Fruit fly (Drosophila melanogaster) whole organism, embryonic: ENCODE results near the gene CG6791.

Experiments
- Ada2b ChIP-seq: fragments of 200-800 bp; sonication (Bioruptor generic); IDR thresholded peaks from 2 replicates; pipeline ENCODE4 v1.3.6; 2022; ENCODE audit warnings: missing biosample characterization, missing genetic modification characterization
- Bdp1 ChIP-seq: fragments of 200-800 bp; sonication (Bioruptor generic); optimal IDR thresholded peaks from 3 replicates; lab custom pipeline; 2016; ENCODE audit warnings: missing biosample characterization, missing genetic modification characterization
- CG10543 ChIP-seq: fragments of 200-800 bp; sonication (Bioruptor generic); optimal IDR thresholded peaks from 3 replicates; lab custom pipeline; 2017; ENCODE audit warnings: missing biosample characterization, mild to moderate bottlenecking, missing genetic modification characterization, moderate library complexity
- CG12659 ChIP-seq: fragments of 200-800 bp; sonication (Bioruptor generic); optimal IDR thresholded peaks from 3 replicates; lab custom pipeline; 2017; ENCODE audit warnings: mild to moderate bottlenecking, missing biosample characterization, missing genetic modification reagents, missing genetic modification characterization
- CG14014 ChIP-seq: fragments of 200-800 bp; sonication (Bioruptor generic); IDR thresholded peaks from 2 replicates; pipeline ENCODE4 v1.3.6; 2022; ENCODE audit warnings: missing biosample characterization, missing genetic modification characterization
- CG1529 ChIP-seq: fragments of 200-800 bp; sonication (Bioruptor generic); optimal IDR thresholded peaks from 3 replicates; lab custom pipeline; 2018; ENCODE audit warnings: missing biosample characterization, missing genetic modification characterization
- CG15514 ChIP-seq: fragments of 200-800 bp; sonication (Bioruptor generic); optimal IDR thresholded peaks from 3 replicates; lab custom pipeline; 2017; ENCODE audit warnings: missing biosample characterization, missing genetic modification characterization, mild to moderate bottlenecking, moderate library complexity, missing genetic modification reagents
- CG1647 ChIP-seq: fragments of 200-800 bp; sonication (Bioruptor generic); optimal IDR thresholded peaks from 3 replicates; lab custom pipeline; 2016; ENCODE audit warnings: missing biosample characterization, missing genetic modification characterization
- CG18262 ChIP-seq: fragments of 200-800 bp; optimal IDR thresholded peaks from 3 replicates; lab custom pipeline; 2019; ENCODE audit warnings: missing biosample characterization, mild to moderate bottlenecking, missing genetic modification characterization, moderate library complexity
- CG2129 ChIP-seq: fragments of 200-800 bp; sonication (Bioruptor generic); IDR thresholded peaks from 2 replicates; pipeline ENCODE4 v1.3.6; 2022; ENCODE audit warnings: missing biosample characterization, missing genetic modification characterization; ENCODE audit not compliant: partially characterized antibody
- CG31224 ChIP-seq: fragments of 200-800 bp; sonication (Bioruptor generic); IDR thresholded peaks from 2 replicates; pipeline ENCODE4 v1.3.6; 2022; ENCODE audit warnings: missing biosample characterization, missing genetic modification characterization
- CG34422 ChIP-seq: fragments of 200-800 bp; sonication (Bioruptor generic); IDR thresholded peaks from 3 replicates; pipeline ENCODE4 v1.3.6; 2022; ENCODE audit warnings: missing biosample characterization, missing genetic modification characterization
- CG4707 ChIP-seq: fragments of 200-800 bp; sonication (Bioruptor generic); optimal IDR thresholded peaks from 2 replicates; lab custom pipeline; 2018; ENCODE audit warnings: missing biosample characterization, mild to moderate bottlenecking, missing genetic modification characterization, moderate library complexity
- CG4730 ChIP-seq: fragments of 200-800 bp; sonication (Bioruptor generic); IDR thresholded peaks from 2 replicates; pipeline ENCODE4 v1.3.6; 2022; ENCODE audit warnings: missing biosample characterization, missing genetic modification characterization
- CG6175 ChIP-seq: fragments of 200-800 bp; sonication (Bioruptor generic); IDR thresholded peaks from 3 replicates; pipeline ENCODE4 v1.3.6; 2022; ENCODE audit warnings: missing biosample characterization, missing genetic modification characterization
- CG6689 ChIP-seq: fragments of 200-800 bp; sonication (Bioruptor generic); IDR thresholded peaks from 2 replicates; pipeline ENCODE4 v1.3.6; 2022; ENCODE audit warnings: missing biosample characterization, missing genetic modification characterization
- CG6765 ChIP-seq: fragments of 200-800 bp; sonication (Bioruptor generic); optimal IDR thresholded peaks from 3 replicates; lab custom pipeline; 2017; ENCODE audit warnings: missing biosample characterization, mild to moderate bottlenecking, missing genetic modification characterization
- CG8478 ChIP-seq: fragments of >200 bp; optimal IDR thresholded peaks from 2 replicates; lab custom pipeline; 2018
- CG8944 ChIP-seq: fragments of 200-800 bp; sonication (Bioruptor generic); optimal IDR thresholded peaks from 3 replicates; lab custom pipeline; 2016; ENCODE audit warnings: missing biosample characterization, missing genetic modification characterization
- CG9215 ChIP-seq: fragments of 200-800 bp; sonication (Bioruptor generic); IDR thresholded peaks from 2 replicates; pipeline ENCODE4 v1.3.6; 2022; ENCODE audit warnings: missing biosample characterization, missing genetic modification characterization
- D19B ChIP-seq: fragments of 200-800 bp; sonication (Bioruptor generic); optimal IDR thresholded peaks from 2 replicates; lab custom pipeline; 2017; ENCODE audit warnings: missing biosample characterization, mild to moderate bottlenecking, missing genetic modification characterization
- Fer1 ChIP-seq: fragments of 200-800 bp; sonication (Bioruptor generic); optimal IDR thresholded peaks from 2 replicates; lab custom pipeline; 2017; ENCODE audit warnings: missing biosample characterization, mild to moderate bottlenecking, missing genetic modification characterization
- HLH54F ChIP-seq: fragments of 200-800 bp; sonication (Bioruptor generic); optimal IDR thresholded peaks from 3 replicates; lab custom pipeline; 2016; ENCODE audit warnings: missing biosample characterization, missing genetic modification characterization
- Hey ChIP-seq: fragments of 200-800 bp; sonication (Bioruptor generic); optimal IDR thresholded peaks from 3 replicates; lab custom pipeline; 2018; ENCODE audit warnings: missing biosample characterization, mild to moderate bottlenecking, missing genetic modification characterization
- Hr3 ChIP-seq: fragments of 200-800 bp; sonication (Bioruptor generic); optimal IDR thresholded peaks from 3 replicates; lab custom pipeline; 2016; ENCODE audit warnings: missing biosample characterization, missing genetic modification characterization
- Hr51 ChIP-seq, 2 experiments: fragments of 200-800 bp; sonication (Bioruptor generic); optimal IDR thresholded peaks; 2 replicates in 1 of 2; 3 replicates in 1 of 2; lab custom pipeline; 2016 to 2018; ENCODE audit warnings: missing biosample characterization in 2 of 2, missing genetic modification characterization in 2 of 2, mild to moderate bottlenecking in 1 of 2, moderate library complexity in 1 of 2
- Jarid2 ChIP-seq: fragments of 200-800 bp; sonication (Bioruptor generic); optimal IDR thresholded peaks from 3 replicates; lab custom pipeline; 2017; ENCODE audit warnings: mild to moderate bottlenecking, missing biosample characterization, missing genetic modification reagents, missing genetic modification characterization
- Mad ChIP-seq: fragments of 200-800 bp; sonication (Bioruptor generic); optimal IDR thresholded peaks from 2 replicates; lab custom pipeline; 2016; ENCODE audit warnings: missing biosample characterization, missing genetic modification characterization
- bsh ChIP-seq, 2 experiments: fragments of 200-800 bp; sonication (Bioruptor generic); optimal IDR thresholded peaks; 2 replicates each; lab custom pipeline; 2017 to 2018; ENCODE audit warnings: mild to moderate bottlenecking in 2 of 2, missing biosample characterization in 2 of 2, missing genetic modification characterization in 2 of 2, moderate library complexity in 1 of 2
- btn ChIP-seq: fragments of 200-800 bp; sonication (Bioruptor generic); optimal IDR thresholded peaks from 2 replicates; lab custom pipeline; 2016; ENCODE audit warnings: missing biosample characterization, missing genetic modification characterization
- cato ChIP-seq: fragments of 200-800 bp; sonication (Bioruptor generic); optimal IDR thresholded peaks from 2 replicates; lab custom pipeline; 2016; ENCODE audit warnings: missing biosample characterization, missing genetic modification characterization, borderline replicate concordance
- cwo ChIP-seq: fragments of 200-800 bp; sonication (Bioruptor generic); optimal IDR thresholded peaks from 3 replicates; lab custom pipeline; 2017; ENCODE audit warnings: missing biosample characterization, missing genetic modification characterization, mild to moderate bottlenecking, moderate library complexity, missing genetic modification reagents
- eve ChIP-seq, 2 experiments: fragments of >200 bp; optimal IDR thresholded peaks; 2 replicates each; lab custom pipeline; 2017; ENCODE audit warnings: missing biosample characterization in 2 of 2, missing genetic modification characterization in 2 of 2
- gem ChIP-seq: fragments of 200-800 bp; sonication (Bioruptor generic); optimal IDR thresholded peaks from 2 replicates; lab custom pipeline; 2019; ENCODE audit warnings: missing biosample characterization, mild to moderate bottlenecking, missing genetic modification characterization, moderate library complexity
- grau ChIP-seq: fragments of 200-800 bp; optimal IDR thresholded peaks from 3 replicates; lab custom pipeline; 2019; ENCODE audit warnings: missing biosample characterization, mild to moderate bottlenecking, missing genetic modification characterization, moderate library complexity
- gsb-n ChIP-seq: fragments of 200-800 bp; sonication (Bioruptor generic); optimal IDR thresholded peaks from 3 replicates; lab custom pipeline; 2018; ENCODE audit warnings: missing biosample characterization, mild to moderate bottlenecking, missing genetic modification characterization
- inv ChIP-seq: fragments of 200-800 bp; sonication (Bioruptor generic); IDR thresholded peaks from 2 replicates; pipeline ENCODE4 v1.3.6; 2022; ENCODE audit warnings: missing biosample characterization, missing genetic modification characterization; ENCODE audit not compliant: partially characterized antibody
- jumu ChIP-seq: fragments of 200-800 bp; sonication (Bioruptor generic); optimal IDR thresholded peaks from 3 replicates; lab custom pipeline; 2016; ENCODE audit warnings: missing biosample characterization, missing genetic modification characterization
- kni ChIP-seq: fragments of 200-800 bp; sonication (Bioruptor generic); optimal IDR thresholded peaks from 3 replicates; lab custom pipeline; 2017; ENCODE audit warnings: mild to moderate bottlenecking, missing biosample characterization, missing genetic modification reagents, missing genetic modification characterization
- lmd ChIP-seq: fragments of 200-800 bp; sonication (Bioruptor generic); IDR thresholded peaks from 2 replicates; pipeline ENCODE4 v1.3.6; 2022; ENCODE audit warnings: missing biosample characterization, missing genetic modification characterization
- mam ChIP-seq: fragments of 200-800 bp; sonication (Bioruptor generic); optimal IDR thresholded peaks from 3 replicates; lab custom pipeline; 2016; ENCODE audit warnings: missing biosample characterization, missing genetic modification characterization
- peb ChIP-seq: fragments of 200-800 bp; sonication (Bioruptor generic); IDR thresholded peaks from 2 replicates; pipeline ENCODE4 v1.3.6; 2022; ENCODE audit warnings: missing biosample characterization, missing genetic modification characterization
- phol ChIP-seq: fragments of 200-800 bp; sonication (Bioruptor generic); optimal IDR thresholded peaks from 3 replicates; lab custom pipeline; 2018; ENCODE audit warnings: missing biosample characterization, mild to moderate bottlenecking, missing genetic modification characterization, moderate library complexity
- slbo ChIP-seq: fragments of 200-800 bp; sonication (Bioruptor generic); IDR thresholded peaks from 2 replicates; pipeline ENCODE4 v1.3.6; 2022; ENCODE audit warnings: missing biosample characterization, missing genetic modification characterization
- tgo ChIP-seq: fragments of 200-800 bp; sonication (Bioruptor generic); IDR thresholded peaks from 3 replicates; pipeline ENCODE4 v1.3.6; 2022; ENCODE audit warnings: missing biosample characterization, missing genetic modification characterization
- trh ChIP-seq: fragments of 200-800 bp; sonication (Bioruptor generic); optimal IDR thresholded peaks from 2 replicates; lab custom pipeline; 2016; ENCODE audit warnings: missing biosample characterization, missing genetic modification characterization
- tx ChIP-seq: fragments of 200-800 bp; sonication (Bioruptor generic); optimal IDR thresholded peaks from 2 replicates; lab custom pipeline; 2016; ENCODE audit warnings: missing biosample characterization, missing genetic modification characterization
- wor ChIP-seq: fragments of 200-800 bp; sonication (Bioruptor generic); IDR thresholded peaks from 2 replicates; pipeline ENCODE4 v1.3.6; 2022; ENCODE audit warnings: missing biosample characterization, missing genetic modification characterization
- z ChIP-seq: fragments of 200-800 bp; sonication (Bioruptor generic); IDR thresholded peaks from 3 replicates; pipeline ENCODE4 v1.3.6; 2022; ENCODE audit warnings: missing biosample characterization, missing genetic modification characterization

CG6791 gene

DNA sequence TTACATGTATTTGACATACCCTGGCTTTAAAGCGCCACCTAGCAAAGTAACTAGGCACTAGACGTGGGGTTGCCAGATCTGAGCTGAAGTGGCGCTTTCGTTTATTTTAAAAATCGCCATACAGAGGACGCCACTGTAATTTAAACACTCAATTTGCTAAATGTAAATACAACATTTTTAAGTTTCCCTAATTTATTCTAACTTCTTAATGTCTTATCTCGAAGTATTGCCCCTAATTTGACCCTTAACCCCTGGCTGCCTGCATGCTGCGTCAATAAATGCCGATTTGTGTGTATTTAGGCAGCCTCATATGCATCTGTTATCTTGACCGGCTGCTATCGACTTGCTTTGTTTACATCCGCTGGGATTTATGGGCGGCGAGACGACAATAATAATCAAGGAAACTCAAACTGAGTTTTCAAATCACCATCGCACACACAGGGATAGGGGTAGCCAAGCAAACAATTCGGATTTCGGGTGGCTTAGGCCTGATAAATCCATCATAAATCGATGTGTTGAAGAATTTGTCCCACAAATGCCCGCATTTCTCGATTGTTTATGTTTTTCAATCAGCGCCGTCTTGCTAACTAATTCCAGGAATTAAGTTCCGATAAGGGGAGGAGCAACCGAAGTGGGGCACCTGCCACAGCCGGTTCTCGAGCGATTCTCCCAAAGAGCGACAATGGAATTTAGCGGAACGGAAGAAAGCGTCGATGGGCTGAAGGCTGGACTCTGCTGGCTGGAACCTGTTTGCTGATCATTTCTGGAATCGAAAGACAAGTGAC, 23.5 kb upstream of the CG6791 start (continued):
- TF ChIP-seq gsb-n (tag; lab: Kevin White, UChicago) = peak; percentile 21
- peak; percentile 44 for TF ChIP-seq btn (GFP tag; lab: Kevin White, UChicago)
- peak; percentile 42 for TF ChIP-seq tx (GFP tag; lab: Kevin White, UChicago)
- no peak for TF ChIP-seq jumu
- TF ChIP-seq mam (GFP tag; lab: Kevin White, UChicago) = peak; percentile 62
- TF ChIP-seq CG8478 (lab: Kevin White, UChicago) = no peak
- peak; percentile 23 for TF ChIP-seq Jarid2 (GFP tag; lab: Kevin White, UChicago)
- TF ChIP-seq Hr51 (GFP tag; optimal IDR thresholded peaks at IDR 0.05; lab: Kevin White, UChicago) = peak; percentile 48 to 54
- TF ChIP-seq peb (GFP tag; lab: Robert Waterston, UW) = no peak
- peak; percentile 56 for TF ChIP-seq gem
- peak; percentile 27 for TF ChIP-seq CG15514 (GFP tag; lab: Kevin White, UChicago)
- TF ChIP-seq trh (GFP tag; lab: Kevin White, UChicago) = peak; percentile 51
- TF ChIP-seq CG10543 (GFP tag; lab: Kevin White, UChicago) = no peak
- TF ChIP-seq kni (GFP tag; lab: Kevin White, UChicago) = peak; percentile 19
- TF ChIP-seq tgo = peak; percentile 65
- peak; percentile 67 for TF ChIP-seq CG18262 (tag; lab: Kevin White, UChicago)
- no peak for TF ChIP-seq CG6765
- peak; percentile 43 for TF ChIP-seq Fer1 (GFP tag; lab: Kevin White, UChicago)
- no peak for TF ChIP-seq CG4707 (GFP tag; lab: Kevin White, UChicago)
- peak; percentile 43 for TF ChIP-seq CG12659 (GFP tag; lab: Kevin White, UChicago)
- peak; percentile 40; the same call in 1 of the 2 replicates for TF ChIP-seq inv (GFP tag; lab: Robert Waterston, UW)
- TF ChIP-seq CG2129 (GFP tag; lab: Robert Waterston, UW) = no peak
- peak; percentile 42 for TF ChIP-seq HLH54F (GFP tag; lab: Kevin White, UChicago)
- TF ChIP-seq CG6175 (GFP tag; lab: Robert Waterston, UW) = peak; percentile 21; the same call in 1 of the 3 replicates
- TF ChIP-seq Mad (GFP tag; lab: Kevin White, UChicago) = peak; percentile 45
- TF ChIP-seq CG1647 (GFP tag; lab: Kevin White, UChicago) = peak; percentile 69
- TF ChIP-seq CG1529 = peak; percentile 22
- TF ChIP-seq wor = no peak
- peak; percentile 61 for TF ChIP-seq phol (tag; lab: Kevin White, UChicago)
- TF ChIP-seq cato (GFP tag; lab: Kevin White, UChicago) = peak; percentile 52
- peak; percentile 78 for TF ChIP-seq Hr3
- peak; percentile 90 for TF ChIP-seq slbo
- TF ChIP-seq cwo (GFP tag; lab: Kevin White, UChicago) = no peak
- no peak for TF ChIP-seq Hey (tag; lab: Kevin White, UChicago)
- peak; percentile 72 for TF ChIP-seq CG8944
- TF ChIP-seq D19B (GFP tag; lab: Kevin White, UChicago) = no peak
- peak in 1 of 2 experiments; percentile 54 for TF ChIP-seq bsh (GFP tag; optimal IDR thresholded peaks at IDR 0.05; lab: Kevin White, UChicago)
- peak; percentile 64 for TF ChIP-seq CG14014 (GFP tag; lab: Robert Waterston, UW)
- TF ChIP-seq CG4730 = peak; percentile 65
- 0 out of 2 replicates have a peak, but pooled peaks have one; percentile 37 for TF ChIP-seq CG6689 (GFP tag; lab: Robert Waterston, UW)
- TF ChIP-seq z (GFP tag; lab: Robert Waterston, UW) = no peak
- TF ChIP-seq Ada2b (GFP tag; lab: Robert Waterston, UW) = peak; percentile 40; the same call in 1 of the 2 replicates
- TF ChIP-seq CG34422 (GFP tag; lab: Robert Waterston, UW) = peak; percentile 85
- peak; percentile 69 for TF ChIP-seq lmd (GFP tag; lab: Robert Waterston, UW)
- TF ChIP-seq CG31224 (GFP tag; lab: Robert Waterston, UW) = peak; percentile 35; the same call in 1 of the 2 replicates
- TF ChIP-seq CG9215 (GFP tag; lab: Robert Waterston, UW) = peak; percentile 54
- peak; percentile 64 for TF ChIP-seq grau (tag; lab: Kevin White, UChicago)
- peak; percentile 35 for TF ChIP-seq Bdp1 (GFP tag; lab: Kevin White, UChicago)
- TF ChIP-seq eve (GFP tag; optimal IDR thresholded peaks at IDR 0.05; lab: Kevin White, UChicago) = peak in 1 of 2 experiments; percentile 18
